Worm (Caenorhabditis elegans) whole organism, mixed stage, embryonic: ENCODE data around the gene R10F2.4.

Experiments
- blmp-1 ChIP-seq: fragments of 150-350 bp; optimal IDR thresholded peaks from 2 replicates; lab custom pipeline; 2014; ENCODE audit warnings: missing biosample characterization, missing genetic modification characterization
- ces-1 ChIP-seq: fragments of 150-350 bp; optimal IDR thresholded peaks from 2 replicates; lab custom pipeline; 2014; ENCODE audit warnings: missing biosample characterization, missing genetic modification reagents, missing genetic modification characterization
- elt-1 ChIP-seq: sonication (generic microtip); optimal IDR thresholded peaks from 2 replicates; lab custom pipeline; 2017; ENCODE audit warnings: missing genetic modification characterization, mild to moderate bottlenecking, missing compliant biosample characterization, antibody characterized with exemption, moderate library complexity, borderline replicate concordance; ENCODE audit not compliant: insufficient read depth
- flh-1 ChIP-seq: fragments of 200-800 bp; sonication (Bioruptor generic); optimal IDR thresholded peaks from 2 replicates; lab custom pipeline; 2018; ENCODE audit warnings: mild to moderate bottlenecking, missing genetic modification characterization, moderate library complexity, missing compliant biosample characterization
- lin-13 ChIP-seq: fragments of 150-350 bp; optimal IDR thresholded peaks from 2 replicates; lab custom pipeline; 2014; ENCODE audit warnings: missing biosample characterization, missing genetic modification characterization
- mls-2 ChIP-seq: sonication (generic microtip); optimal IDR thresholded peaks from 2 replicates; lab custom pipeline; 2016; ENCODE audit warnings: mild to moderate bottlenecking, missing genetic modification characterization, moderate library complexity, missing compliant biosample characterization
- nhr-12 ChIP-seq: fragments of 150-350 bp; optimal IDR thresholded peaks from 2 replicates; lab custom pipeline; 2014; ENCODE audit warnings: missing biosample characterization, missing genetic modification characterization
- nhr-28 ChIP-seq: fragments of 150-350 bp; optimal IDR thresholded peaks from 2 replicates; lab custom pipeline; 2014; ENCODE audit warnings: missing biosample characterization, missing genetic modification characterization
- sem-2 ChIP-seq: fragments of 200-800 bp; sonication (Bioruptor generic); optimal IDR thresholded peaks from 2 replicates; lab custom pipeline; 2018; ENCODE audit warnings: mild to moderate bottlenecking, missing genetic modification characterization, missing compliant biosample characterization
- snpc-4 ChIP-seq: fragments of 150-350 bp; optimal IDR thresholded peaks from 2 replicates; lab custom pipeline; 2014; ENCODE audit warnings: missing biosample characterization, missing genetic modification characterization
- sptf-1 ChIP-seq: sonication (generic microtip); optimal IDR thresholded peaks from 2 replicates; lab custom pipeline; 2017; ENCODE audit warnings: mild to moderate bottlenecking, missing genetic modification characterization, moderate library complexity, missing compliant biosample characterization
- unc-62 ChIP-seq: fragments of 150-350 bp; optimal IDR thresholded peaks from 2 replicates; lab custom pipeline; 2014; ENCODE audit warnings: missing biosample characterization, missing genetic modification reagents, missing genetic modification characterization
- ztf-11 ChIP-seq: fragments of 150-350 bp; optimal IDR thresholded peaks from 2 replicates; lab custom pipeline; 2014; ENCODE audit warnings: missing biosample characterization, missing genetic modification characterization

- TF ChIP-seq snpc-4 (tag; lab: Kevin White, UChicago), result no peak
- TF ChIP-seq lin-13 (tag; lab: Kevin White, UChicago), result no peak
- TF ChIP-seq sem-2 (GFP tag; lab: Kevin White, UChicago), result no peak
- no peak for TF ChIP-seq unc-62 (GFP tag; lab: Kevin White, UChicago)
- TF ChIP-seq nhr-28 (tag; lab: Kevin White, UChicago), result no peak
- no peak for TF ChIP-seq nhr-12
- TF ChIP-seq mls-2, result no peak
- TF ChIP-seq sptf-1, result no peak
- no peak for TF ChIP-seq flh-1 (GFP tag; lab: Kevin White, UChicago)
- no peak for TF ChIP-seq elt-1 (tag; lab: Kevin White, UChicago)
- TF ChIP-seq ztf-11 (tag; lab: Kevin White, UChicago), result no peak
- TF ChIP-seq blmp-1, result no peak
- no peak for TF ChIP-seq ces-1 (GFP tag; lab: Kevin White, UChicago)
Measured at ce11 chrIII:2924658-2925057, 1.7 kb upstream of the R10F2.4 start, which contains the start of gene R10F2.5.
